Fruit fly (Drosophila melanogaster) whole organism, embryonic: ENCODE results near the gene Spn85F.
A peak's percentile ranks its signal among the peaks of the same experiment; 100 is the strongest.

Experiments
- Blimp-1 ChIP-seq: fragments of 200-800 bp; sonication (Bioruptor generic); optimal IDR thresholded peaks from 3 replicates; lab custom pipeline; 2018; ENCODE audit warnings: missing biosample characterization, missing genetic modification characterization, mild to moderate bottlenecking, moderate library complexity, missing genetic modification reagents
- CG11093 ChIP-seq: fragments of 200-800 bp; sonication (Bioruptor generic); IDR thresholded peaks from 3 replicates; pipeline ENCODE4 v1.3.6; 2022; ENCODE audit warnings: missing biosample characterization, missing genetic modification characterization
- CG11695 ChIP-seq: fragments of 200-800 bp; sonication (Bioruptor generic); IDR thresholded peaks from 3 replicates; pipeline ENCODE4 v1.3.6; 2022; ENCODE audit warnings: missing biosample characterization, missing genetic modification characterization
- CG1529 ChIP-seq: fragments of 200-800 bp; sonication (Bioruptor generic); optimal IDR thresholded peaks from 3 replicates; lab custom pipeline; 2018; ENCODE audit warnings: missing biosample characterization, missing genetic modification characterization
- CG17359 ChIP-seq: fragments of 200-800 bp; sonication (Bioruptor generic); optimal IDR thresholded peaks from 3 replicates; lab custom pipeline; 2018; ENCODE audit warnings: missing biosample characterization, mild to moderate bottlenecking, missing genetic modification characterization, moderate library complexity
- CG17385 ChIP-seq: fragments of 200-800 bp; sonication (Bioruptor generic); optimal IDR thresholded peaks from 3 replicates; lab custom pipeline; 2018; ENCODE audit warnings: missing biosample characterization, mild to moderate bottlenecking, missing genetic modification characterization
- CG18011 ChIP-seq: fragments of 200-800 bp; sonication (Bioruptor generic); optimal IDR thresholded peaks from 2 replicates; lab custom pipeline; 2017; ENCODE audit warnings: missing biosample characterization, missing genetic modification characterization, mild to moderate bottlenecking, moderate library complexity, missing genotype
- CG30431 ChIP-seq: fragments of 200-800 bp; sonication (Bioruptor generic); optimal IDR thresholded peaks from 2 replicates; lab custom pipeline; 2017; ENCODE audit warnings: missing biosample characterization, missing genetic modification characterization
- CG3407 ChIP-seq: fragments of 200-800 bp; sonication (Bioruptor generic); optimal IDR thresholded peaks from 2 replicates; lab custom pipeline; 2018; ENCODE audit warnings: missing biosample characterization, mild to moderate bottlenecking, missing genetic modification characterization
- CG34422 ChIP-seq: fragments of 200-800 bp; sonication (Bioruptor generic); IDR thresholded peaks from 3 replicates; pipeline ENCODE4 v1.3.6; 2022; ENCODE audit warnings: missing biosample characterization, missing genetic modification characterization
- CG4854 ChIP-seq: fragments of 200-800 bp; sonication (Bioruptor generic); optimal IDR thresholded peaks from 2 replicates; lab custom pipeline; 2016; ENCODE audit warnings: missing biosample characterization, missing genetic modification characterization, inconsistent platforms
- CG6254 ChIP-seq: fragments of 200-800 bp; sonication (Bioruptor generic); optimal IDR thresholded peaks from 3 replicates; lab custom pipeline; 2017; ENCODE audit warnings: mild to moderate bottlenecking, missing biosample characterization, missing genetic modification reagents, missing genetic modification characterization
- CG8281 ChIP-seq: fragments of 200-800 bp; sonication (Bioruptor generic); optimal IDR thresholded peaks from 2 replicates; lab custom pipeline; 2018; ENCODE audit warnings: missing biosample characterization, mild to moderate bottlenecking, missing genetic modification characterization, moderate library complexity
- CG8944 ChIP-seq: fragments of 200-800 bp; sonication (Bioruptor generic); optimal IDR thresholded peaks from 3 replicates; lab custom pipeline; 2016; ENCODE audit warnings: missing biosample characterization, missing genetic modification characterization
- D19A ChIP-seq: fragments of 200-800 bp; optimal IDR thresholded peaks from 3 replicates; lab custom pipeline; 2019; ENCODE audit warnings: missing biosample characterization, mild to moderate bottlenecking, missing genetic modification characterization, moderate library complexity
- D19B ChIP-seq: fragments of 200-800 bp; sonication (Bioruptor generic); optimal IDR thresholded peaks from 2 replicates; lab custom pipeline; 2017; ENCODE audit warnings: missing biosample characterization, mild to moderate bottlenecking, missing genetic modification characterization
- Deaf1 ChIP-seq: fragments of 200-800 bp; optimal IDR thresholded peaks from 3 replicates; lab custom pipeline; 2019; ENCODE audit warnings: missing biosample characterization, mild to moderate bottlenecking, missing genetic modification characterization, moderate library complexity
- Eip74EF ChIP-seq, 2 experiments: fragments of 200-800 bp in 1 of 2; fragments of >200 bp in 1 of 2; sonication (Bioruptor generic) in 1 of 2; optimal IDR thresholded peaks; 2 replicates each; lab custom pipeline; 2017 to 2019; ENCODE audit warnings: missing biosample characterization in 2 of 2, missing genetic modification characterization in 2 of 2, mild to moderate bottlenecking in 1 of 2, moderate library complexity in 1 of 2
- Fer1 ChIP-seq: fragments of 200-800 bp; sonication (Bioruptor generic); optimal IDR thresholded peaks from 2 replicates; lab custom pipeline; 2017; ENCODE audit warnings: missing biosample characterization, mild to moderate bottlenecking, missing genetic modification characterization
- GATAe ChIP-seq: fragments of 200-800 bp; sonication (Bioruptor generic); conservative IDR thresholded peaks from 2 replicates; pipeline ENCODE4 v1.3.6; 2022; ENCODE audit warnings: missing biosample characterization, missing genetic modification characterization
- Hmx ChIP-seq: fragments of 200-800 bp; sonication (Bioruptor generic); optimal IDR thresholded peaks from 2 replicates; lab custom pipeline; 2016; ENCODE audit warnings: missing biosample characterization, missing genetic modification characterization
- Lpt ChIP-seq: fragments of >200 bp; optimal IDR thresholded peaks from 2 replicates; lab custom pipeline; 2018; ENCODE audit warnings: missing biosample characterization, missing genetic modification characterization
- Med ChIP-seq: fragments of 200-800 bp; sonication (Bioruptor generic); peaks from one replicate; lab custom pipeline; 2016; ENCODE audit warnings: missing biosample characterization, missing genetic modification characterization, mild to moderate bottlenecking, inconsistent platforms, moderate library complexity
- Scr ChIP-seq: fragments of 200-800 bp; sonication (Bioruptor generic); IDR thresholded peaks from 2 replicates; pipeline ENCODE4 v1.3.6; 2022; ENCODE audit warnings: missing biosample characterization, missing genetic modification characterization; ENCODE audit not compliant: partially characterized antibody
- Vsx1 ChIP-seq: fragments of 200-800 bp; sonication (Bioruptor generic); optimal IDR thresholded peaks from 2 replicates; lab custom pipeline; 2017; ENCODE audit warnings: missing biosample characterization, mild to moderate bottlenecking, missing genetic modification characterization, missing genetic modification reagents
- YL-1 ChIP-seq: fragments of 200-800 bp; sonication (Bioruptor generic); optimal IDR thresholded peaks from 3 replicates; lab custom pipeline; 2017; ENCODE audit warnings: missing biosample characterization, mild to moderate bottlenecking, missing genetic modification characterization
- ase ChIP-seq: fragments of 200-800 bp; sonication (Bioruptor generic); IDR thresholded peaks from 3 replicates; pipeline ENCODE4 v1.3.6; 2022; ENCODE audit warnings: missing biosample characterization, missing genetic modification characterization
- ash1 ChIP-seq: fragments of 200-800 bp; sonication (Bioruptor generic); optimal IDR thresholded peaks from 2 replicates; lab custom pipeline; 2018; ENCODE audit warnings: missing biosample characterization, mild to moderate bottlenecking, missing genetic modification characterization
- chinmo ChIP-seq: fragments of 200-800 bp; sonication (Bioruptor generic); IDR thresholded peaks from 4 replicates; pipeline ENCODE4 v1.3.6; 2022; ENCODE audit warnings: missing biosample characterization, missing genetic modification characterization; ENCODE audit not compliant: partially characterized antibody
- dpn ChIP-seq, 2 experiments: fragments of 200-800 bp; sonication (Bioruptor generic); optimal IDR thresholded peaks; 3 replicates each; lab custom pipeline; 2016; ENCODE audit warnings: missing biosample characterization in 2 of 2, missing genetic modification characterization in 2 of 2
- ewg ChIP-seq: fragments of 200-800 bp; sonication (Bioruptor generic); optimal IDR thresholded peaks from 3 replicates; lab custom pipeline; 2017; ENCODE audit warnings: mild to moderate bottlenecking, missing biosample characterization, missing genetic modification reagents, missing genetic modification characterization
- ftz-f1 ChIP-seq: fragments of 200-800 bp; sonication (Bioruptor generic); optimal IDR thresholded peaks from 2 replicates; lab custom pipeline; 2016; ENCODE audit warnings: missing biosample characterization, missing genetic modification characterization
- hbn ChIP-seq: fragments of 200-800 bp; sonication (Bioruptor generic); IDR thresholded peaks from 2 replicates; pipeline ENCODE4 v1.3.6; 2022; ENCODE audit warnings: missing biosample characterization, missing genetic modification characterization; ENCODE audit not compliant: partially characterized antibody
- hkb ChIP-seq, 2 experiments: fragments of 200-800 bp in 1 of 2; fragments of >200 bp in 1 of 2; sonication (Bioruptor generic) in 1 of 2; IDR thresholded peaks in 1 of 2; optimal IDR thresholded peaks in 1 of 2; 2 replicates each; pipeline versions ENCODE4 v1.3.6 to Lab custom; 2017 to 2022; ENCODE audit warnings: missing biosample characterization in 1 of 2, missing genetic modification characterization in 1 of 2
- jing ChIP-seq: fragments of 200-800 bp; sonication (Bioruptor generic); optimal IDR thresholded peaks from 2 replicates; lab custom pipeline; 2018; ENCODE audit warnings: missing biosample characterization, mild to moderate bottlenecking, missing genetic modification characterization
- kay ChIP-seq: fragments of 200-800 bp; sonication (Bioruptor generic); optimal IDR thresholded peaks from 2 replicates; lab custom pipeline; 2016; ENCODE audit warnings: missing biosample characterization, missing genetic modification characterization
- kni ChIP-seq: fragments of 200-800 bp; sonication (Bioruptor generic); optimal IDR thresholded peaks from 3 replicates; lab custom pipeline; 2017; ENCODE audit warnings: mild to moderate bottlenecking, missing biosample characterization, missing genetic modification reagents, missing genetic modification characterization
- lmd ChIP-seq: fragments of 200-800 bp; sonication (Bioruptor generic); IDR thresholded peaks from 2 replicates; pipeline ENCODE4 v1.3.6; 2022; ENCODE audit warnings: missing biosample characterization, missing genetic modification characterization
- mld ChIP-seq: fragments of 200-800 bp; sonication (Bioruptor generic); IDR thresholded peaks from 3 replicates; pipeline ENCODE4 v1.3.6; 2022; ENCODE audit warnings: missing biosample characterization, missing genetic modification characterization; ENCODE audit not compliant: partially characterized antibody
- pho ChIP-seq: fragments of 200-800 bp; sonication (Bioruptor generic); optimal IDR thresholded peaks from 2 replicates; lab custom pipeline; 2016; ENCODE audit warnings: missing biosample characterization, missing genetic modification characterization
- schlank ChIP-seq: fragments of 200-800 bp; sonication (Bioruptor generic); optimal IDR thresholded peaks from 2 replicates; lab custom pipeline; 2018; ENCODE audit warnings: missing biosample characterization, mild to moderate bottlenecking, missing genetic modification characterization
- sisA ChIP-seq: fragments of 200-800 bp; sonication (Bioruptor generic); IDR thresholded peaks from 2 replicates; pipeline ENCODE4 v1.3.6; 2022; ENCODE audit warnings: missing biosample characterization, missing genetic modification characterization
- slou ChIP-seq: fragments of 200-800 bp; sonication (Bioruptor generic); optimal IDR thresholded peaks from 3 replicates; lab custom pipeline; 2016; ENCODE audit warnings: missing biosample characterization, missing genetic modification characterization
- slp2 ChIP-seq: fragments of 200-800 bp; sonication (Bioruptor generic); optimal IDR thresholded peaks from 2 replicates; lab custom pipeline; 2016; ENCODE audit warnings: missing biosample characterization, missing genetic modification characterization
- stc ChIP-seq: fragments of 200-800 bp; sonication (Bioruptor generic); IDR thresholded peaks from 2 replicates; pipeline ENCODE4 v1.3.6; 2022; ENCODE audit warnings: missing biosample characterization, missing genetic modification characterization
- tll ChIP-seq, 2 experiments: fragments of 200-800 bp in 1 of 2; fragments of >200 bp in 1 of 2; sonication (Bioruptor generic) in 1 of 2; optimal IDR thresholded peaks; 2 replicates each; lab custom pipeline; 2017 to 2019; ENCODE audit warnings: missing biosample characterization in 2 of 2, missing genetic modification characterization in 2 of 2, mild to moderate bottlenecking in 1 of 2, moderate library complexity in 1 of 2

Gene Spn85F

DNA sequence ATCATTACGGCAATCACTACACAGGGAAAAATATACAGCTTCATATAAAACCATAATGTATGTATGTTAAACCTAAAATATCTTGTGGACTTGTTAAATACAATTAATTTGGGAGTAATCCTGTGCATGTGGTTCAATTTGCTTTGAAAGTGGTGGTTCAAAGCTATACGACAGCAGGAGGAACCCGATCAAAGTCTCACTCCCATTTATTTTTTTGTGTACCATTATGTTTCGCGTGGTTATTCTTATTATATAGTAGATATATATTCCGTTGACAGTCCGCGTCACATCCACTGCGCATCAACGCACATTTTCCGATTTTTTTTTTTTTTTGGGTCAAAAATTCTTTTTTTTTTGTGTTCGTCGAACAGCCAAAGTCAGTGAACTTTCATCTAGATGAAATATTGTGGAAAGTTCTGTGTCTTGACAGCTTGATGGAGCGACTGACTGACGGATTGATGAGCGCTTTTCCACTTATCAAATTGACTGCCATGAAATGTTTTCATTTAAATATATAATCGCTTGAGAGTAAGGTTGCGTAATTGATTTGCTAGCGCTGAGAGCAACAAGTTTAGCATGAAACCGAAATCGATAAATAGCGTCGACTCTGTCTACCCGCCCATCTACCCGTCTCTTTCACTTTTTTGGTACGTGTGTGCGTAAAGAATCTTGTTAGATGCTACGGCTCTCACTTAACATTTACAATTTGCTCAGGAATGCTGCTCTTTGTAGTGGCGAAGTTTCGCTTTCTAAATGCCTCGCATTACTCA, 36.2 kb downstream of the Spn85F start (continued):
- TF ChIP-seq slp2 (GFP tag; lab: Kevin White, UChicago) = no peak

DNA sequence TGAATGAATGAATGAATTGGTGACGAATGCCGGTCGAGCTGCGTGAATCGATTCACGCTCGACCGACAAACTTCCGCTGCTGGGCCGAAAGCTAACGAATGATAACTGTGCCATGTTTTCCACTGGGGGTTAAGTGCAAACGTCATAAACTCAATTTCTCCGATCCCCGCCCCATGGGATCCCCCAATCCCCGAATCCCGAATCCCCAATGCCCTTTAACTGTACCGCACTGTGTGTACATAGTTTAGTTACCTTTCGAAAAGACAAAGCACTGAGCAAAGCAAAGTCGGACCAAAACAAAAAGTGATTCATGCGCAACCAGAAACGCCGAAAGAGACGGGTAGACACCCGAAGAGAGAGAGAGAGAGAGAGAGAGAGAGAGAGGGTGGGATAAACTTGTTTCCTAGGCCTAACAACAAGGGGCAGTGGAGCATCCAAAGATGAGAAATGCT, 38.1 kb downstream of the Spn85F start:
- TF ChIP-seq hbn = no peak
- no peak for TF ChIP-seq CG6254 (GFP tag; lab: Kevin White, UChicago)
- TF ChIP-seq jing (GFP tag; lab: Kevin White, UChicago) = no peak
- no peak for TF ChIP-seq Hmx (GFP tag; lab: Kevin White, UChicago)
- no peak for TF ChIP-seq YL-1 (GFP tag; lab: Kevin White, UChicago)
- peak; percentile 65 for TF ChIP-seq Deaf1 (tag; lab: Kevin White, UChicago)
- TF ChIP-seq CG30431 (GFP tag; lab: Kevin White, UChicago) = no peak
- TF ChIP-seq CG1529 (GFP tag; lab: Kevin White, UChicago) = no peak
- TF ChIP-seq Med (GFP tag; lab: Kevin White, UChicago) = peak; percentile 58
- peak; percentile 37 for TF ChIP-seq CG17359 (tag; lab: Kevin White, UChicago)
- TF ChIP-seq CG18011 (GFP tag; lab: Kevin White, UChicago) = no peak
- TF ChIP-seq sisA (GFP tag; lab: Robert Waterston, UW) = no peak
- no peak for TF ChIP-seq ftz-f1 (GFP tag; lab: Kevin White, UChicago)
- TF ChIP-seq Lpt (GFP tag; lab: Kevin White, UChicago) = no peak
- TF ChIP-seq kay (GFP tag; lab: Kevin White, UChicago) = peak; percentile 80
- TF ChIP-seq D19B = no peak
- TF ChIP-seq Vsx1 (GFP tag; lab: Kevin White, UChicago) = no peak
- TF ChIP-seq ash1 (GFP tag; lab: Kevin White, UChicago) = no peak
- TF ChIP-seq CG3407 (GFP tag; lab: Kevin White, UChicago) = no peak
- no peak for TF ChIP-seq dpn (GFP tag; optimal IDR thresholded peaks at IDR 0.05; lab: Kevin White, UChicago)
- no peak for TF ChIP-seq pho (GFP tag; lab: Kevin White, UChicago)
- no peak for TF ChIP-seq CG11695 (GFP tag; lab: Robert Waterston, UW)
- peak; percentile 35 for TF ChIP-seq CG8281 (tag; lab: Kevin White, UChicago)
- no peak for TF ChIP-seq ase (GFP tag; lab: Robert Waterston, UW)
- no peak for TF ChIP-seq stc (GFP tag; lab: Robert Waterston, UW)
- TF ChIP-seq CG11093 (GFP tag; lab: Robert Waterston, UW) = no peak
- no peak for TF ChIP-seq tll (GFP tag; optimal IDR thresholded peaks at IDR 0.05; lab: Kevin White, UChicago)
- no peak for TF ChIP-seq Scr
- TF ChIP-seq mld (GFP tag; lab: Robert Waterston, UW) = 0 out of 3 replicates have a peak, but pooled peaks have one; percentile 39
- no peak for TF ChIP-seq slou (GFP tag; lab: Kevin White, UChicago)
- TF ChIP-seq D19A = peak; percentile 41
- TF ChIP-seq GATAe (GFP tag; lab: Robert Waterston, UW) = no peak
- TF ChIP-seq schlank = no peak
- no peak for TF ChIP-seq hkb (optimal IDR thresholded peaks at IDR 0.05; lab: Kevin White, UChicago)
- TF ChIP-seq hkb (GFP tag; IDR thresholded peaks at IDR 0.05; lab: Robert Waterston, UW) = 0 out of 2 replicates have a peak, but pooled peaks have one; percentile 8
- TF ChIP-seq chinmo (GFP tag; lab: Robert Waterston, UW) = 0 out of 4 replicates have a peak, but pooled peaks have one; percentile 44
- no peak for TF ChIP-seq Blimp-1 (GFP tag; lab: Kevin White, UChicago)
- no peak for TF ChIP-seq CG4854
- no peak for TF ChIP-seq CG34422 (GFP tag; lab: Robert Waterston, UW)
- no peak for TF ChIP-seq Fer1 (GFP tag; lab: Kevin White, UChicago)
- no peak for TF ChIP-seq CG8944 (GFP tag; lab: Kevin White, UChicago)
- peak; percentile 24 for TF ChIP-seq ewg (GFP tag; lab: Kevin White, UChicago)
- peak in 1 of 2 experiments; percentile 44 for TF ChIP-seq Eip74EF (GFP tag; optimal IDR thresholded peaks at IDR 0.05; lab: Kevin White, UChicago)
- TF ChIP-seq lmd (GFP tag; lab: Robert Waterston, UW) = no peak
- no peak for TF ChIP-seq CG17385
- peak; percentile 80 for TF ChIP-seq kni (GFP tag; lab: Kevin White, UChicago)
